Worm (Caenorhabditis elegans) whole organism, midembryonic: Measurements from ENCODE around the gene bra-2.

ENCODE experiments used
- cog-1 ChIP-seq: sonication (generic microtip); optimal IDR thresholded peaks from 2 replicates; lab custom pipeline; 2016; ENCODE audit warnings: missing genetic modification characterization, missing compliant biosample characterization
- flt-1 ChIP-seq: fragments of 200-800 bp; sonication (Bioruptor generic); IDR thresholded peaks from 2 replicates; pipeline ENCODE4 v1.3.6; 2022; ENCODE audit warnings: missing genetic modification characterization, missing compliant biosample characterization
- ztf-23 ChIP-seq: fragments of 200-800 bp; sonication (Bioruptor generic); IDR thresholded peaks from 2 replicates; pipeline ENCODE4 v1.3.6; 2022; ENCODE audit warnings: missing genetic modification reagents, missing genetic modification characterization, missing compliant biosample characterization

ce11 chrIII:900134-900533 is 10.9 kb upstream of the bra-2 start:
- TF ChIP-seq ztf-23 (GFP tag; lab: Robert Waterston, UW) (no peak), flt-1 (GFP tag; lab: Robert Waterston, UW) (no peak), cog-1 (tag; lab: Kevin White, UChicago) (no peak)
